Worm (Caenorhabditis elegans) whole organism, young adult: ENCODE measurements around the gene nhr-104.
A peak's percentile ranks its signal among the peaks of the same experiment; 100 is the strongest.

ENCODE experiments used
- B0261.1 ChIP-seq: sonication (generic microtip); optimal IDR thresholded peaks from 2 replicates; lab custom pipeline; 2016; ENCODE audit warnings: mild to moderate bottlenecking, missing genetic modification characterization, moderate library complexity, missing compliant biosample characterization
- C17E4.6 ChIP-seq: fragments of 200-800 bp; sonication (Bioruptor generic); IDR thresholded peaks from 2 replicates; pipeline ENCODE4 v1.3.6; 2022; ENCODE audit warnings: missing genetic modification reagents, missing genetic modification characterization, missing compliant biosample characterization
- D2030.7 ChIP-seq: fragments of 200-800 bp; sonication (Bioruptor generic); IDR thresholded peaks from 2 replicates; pipeline ENCODE4 v1.3.6; 2022; ENCODE audit warnings: missing genetic modification reagents, missing genetic modification characterization, missing compliant biosample characterization
- F22D6.2 ChIP-seq: sonication (generic microtip); optimal IDR thresholded peaks from 2 replicates; lab custom pipeline; 2016; ENCODE audit warnings: mild to moderate bottlenecking, missing genetic modification characterization, missing compliant biosample characterization
- F23B12.7 ChIP-seq: sonication (generic microtip); optimal IDR thresholded peaks from 2 replicates; lab custom pipeline; 2017; ENCODE audit warnings: missing genetic modification characterization, mild to moderate bottlenecking, missing compliant biosample characterization, antibody characterized with exemption, moderate library complexity; ENCODE audit not compliant: insufficient read depth
- K12H6.12 ChIP-seq: fragments of 200-800 bp; sonication (Bioruptor generic); optimal IDR thresholded peaks from 2 replicates; lab custom pipeline; 2018; ENCODE audit warnings: mild to moderate bottlenecking, missing genetic modification characterization, missing compliant biosample characterization
- T07F8.4 ChIP-seq: sonication (generic microtip); optimal IDR thresholded peaks from 2 replicates; lab custom pipeline; 2016; ENCODE audit warnings: mild to moderate bottlenecking, missing genetic modification characterization, moderate library complexity, missing compliant biosample characterization
- Y53G8AR.9 ChIP-seq: fragments of 200-800 bp; sonication (Bioruptor generic); conservative IDR thresholded peaks from 2 replicates; pipeline ENCODE4 v1.3.6; 2022; ENCODE audit warnings: missing genetic modification reagents, missing genetic modification characterization, missing compliant biosample characterization
- Y56A3A.18 ChIP-seq: fragments of 200-800 bp; sonication (Bioruptor generic); IDR thresholded peaks from 2 replicates; pipeline ENCODE4 v1.3.6; 2022; ENCODE audit warnings: missing genetic modification reagents, missing genetic modification characterization, missing compliant biosample characterization
- Y67H2A.10 ChIP-seq: fragments of 200-800 bp; sonication (Bioruptor generic); conservative IDR thresholded peaks from 2 replicates; pipeline ENCODE4 v1.3.6; 2022; ENCODE audit warnings: missing genetic modification reagents, missing genetic modification characterization, missing compliant biosample characterization
- Y95B8A.8 ChIP-seq: fragments of 200-800 bp; sonication (Bioruptor generic); IDR thresholded peaks from 2 replicates; pipeline ENCODE4 v1.3.6; 2022; ENCODE audit warnings: missing genetic modification reagents, missing genetic modification characterization, missing compliant biosample characterization
- ZK185.1 ChIP-seq: sonication (generic microtip); optimal IDR thresholded peaks from 2 replicates; lab custom pipeline; 2016; ENCODE audit warnings: mild to moderate bottlenecking, missing genetic modification characterization, missing compliant biosample characterization; ENCODE audit not compliant: poor library complexity, severe bottlenecking
- attf-3 ChIP-seq: fragments of 200-800 bp; sonication (Bioruptor generic); conservative IDR thresholded peaks from 2 replicates; pipeline ENCODE4 v1.3.6; 2022; ENCODE audit warnings: missing genetic modification reagents, missing genetic modification characterization, missing compliant biosample characterization
- attf-5 ChIP-seq: fragments of 200-800 bp; sonication (Bioruptor generic); optimal IDR thresholded peaks from 2 replicates; lab custom pipeline; 2018; ENCODE audit warnings: mild to moderate bottlenecking, missing genetic modification characterization, missing compliant biosample characterization
- bed-2 ChIP-seq: fragments of 200-800 bp; sonication (Bioruptor generic); IDR thresholded peaks from 2 replicates; pipeline ENCODE4 v1.3.6; 2022; ENCODE audit warnings: missing genetic modification reagents, missing genetic modification characterization, missing compliant biosample characterization
- ceh-58 ChIP-seq: fragments of 200-800 bp; sonication (Bioruptor generic); IDR thresholded peaks from 2 replicates; pipeline ENCODE4 v1.3.6; 2022; ENCODE audit warnings: missing genetic modification characterization, missing compliant biosample characterization
- ceh-91 ChIP-seq: fragments of 200-800 bp; sonication (Bioruptor generic); IDR thresholded peaks from 2 replicates; pipeline ENCODE4 v1.3.6; 2022; ENCODE audit warnings: missing genetic modification reagents, missing genetic modification characterization, missing compliant biosample characterization
- die-1 ChIP-seq: sonication (generic microtip); optimal IDR thresholded peaks from 2 replicates; lab custom pipeline; 2016; ENCODE audit warnings: missing genotype, mild to moderate bottlenecking, missing genetic modification characterization, missing compliant biosample characterization
- dox-1 ChIP-seq: fragments of 200-800 bp; sonication (Bioruptor generic); IDR thresholded peaks from 2 replicates; pipeline ENCODE4 v1.3.6; 2022; ENCODE audit warnings: missing genetic modification reagents, missing genetic modification characterization, missing compliant biosample characterization
- dpl-1 ChIP-seq: fragments of 150-350 bp; optimal IDR thresholded peaks from 2 replicates; lab custom pipeline; 2014; ENCODE audit warnings: missing biosample characterization, missing genetic modification reagents, missing genetic modification characterization
- ekl-4 ChIP-seq: fragments of 200-800 bp; sonication (Bioruptor generic); IDR thresholded peaks from 2 replicates; pipeline ENCODE4 v1.3.6; 2022; ENCODE audit warnings: missing genetic modification reagents, missing genetic modification characterization, missing compliant biosample characterization
- ets-4 ChIP-seq: fragments of 200-800 bp; sonication (Bioruptor generic); optimal IDR thresholded peaks from 2 replicates; lab custom pipeline; 2018; ENCODE audit warnings: mild to moderate bottlenecking, missing genetic modification characterization, missing compliant biosample characterization
- fkh-3 ChIP-seq: sonication (generic microtip); optimal IDR thresholded peaks from 2 replicates; lab custom pipeline; 2016; ENCODE audit warnings: mild to moderate bottlenecking, missing genetic modification characterization, missing compliant biosample characterization
- him-1 ChIP-seq: sonication (generic microtip); optimal IDR thresholded peaks from 2 replicates; lab custom pipeline; 2016; ENCODE audit warnings: missing genotype, missing genetic modification reagents, missing genetic modification characterization, missing compliant biosample characterization
- hlh-12 ChIP-seq: sonication (generic microtip); optimal IDR thresholded peaks from 2 replicates; lab custom pipeline; 2016; ENCODE audit warnings: missing genetic modification characterization, missing compliant biosample characterization
- hlh-26 ChIP-seq: fragments of 200-800 bp; sonication (Bioruptor generic); conservative IDR thresholded peaks from 2 replicates; pipeline ENCODE4 v1.3.6; 2022; ENCODE audit warnings: missing genetic modification reagents, missing genetic modification characterization, missing compliant biosample characterization
- hmg-1.2 ChIP-seq: fragments of 200-800 bp; sonication (Bioruptor generic); IDR thresholded peaks from 2 replicates; pipeline ENCODE4 v1.3.6; 2022; ENCODE audit warnings: missing genetic modification reagents, missing genetic modification characterization, missing compliant biosample characterization
- lin-26 ChIP-seq: fragments of 200-800 bp; sonication (Bioruptor generic); IDR thresholded peaks from 2 replicates; pipeline ENCODE4 v1.3.6; 2022; ENCODE audit warnings: missing genetic modification reagents, missing genetic modification characterization, missing compliant biosample characterization
- lin-40 ChIP-seq: sonication (generic microtip); optimal IDR thresholded peaks from 2 replicates; lab custom pipeline; 2016; ENCODE audit warnings: missing genetic modification characterization, mild to moderate bottlenecking, missing compliant biosample characterization, missing genotype, missing genetic modification reagents
- madf-8 ChIP-seq: fragments of 200-800 bp; sonication (Bioruptor generic); conservative IDR thresholded peaks from 2 replicates; pipeline ENCODE4 v1.3.6; 2022; ENCODE audit warnings: missing genetic modification reagents, missing genetic modification characterization, missing compliant biosample characterization
- nfya-1 ChIP-seq: sonication (generic microtip); optimal IDR thresholded peaks from 2 replicates; lab custom pipeline; 2017; ENCODE audit warnings: antibody characterized with exemption, missing compliant biosample characterization, missing genetic modification characterization, borderline replicate concordance; ENCODE audit not compliant: insufficient read depth
- nhr-90 ChIP-seq: sonication (generic microtip); optimal IDR thresholded peaks from 2 replicates; lab custom pipeline; 2016; ENCODE audit warnings: missing genotype, mild to moderate bottlenecking, missing genetic modification characterization, missing compliant biosample characterization
- rcor-1 ChIP-seq: fragments of 200-800 bp; sonication (Bioruptor generic); IDR thresholded peaks from 2 replicates; pipeline ENCODE4 v1.3.6; 2022; ENCODE audit warnings: missing genetic modification reagents, missing genetic modification characterization, missing compliant biosample characterization
- sdz-38 ChIP-seq: sonication (generic microtip); optimal IDR thresholded peaks from 2 replicates; lab custom pipeline; 2016; ENCODE audit warnings: missing genotype, missing genetic modification characterization, missing compliant biosample characterization
- sea-2 ChIP-seq: fragments of 200-800 bp; sonication (Bioruptor generic); IDR thresholded peaks from 2 replicates; pipeline ENCODE4 v1.3.6; 2022; ENCODE audit warnings: missing genetic modification characterization, missing compliant biosample characterization
- snpc-1.1 ChIP-seq: sonication (generic microtip); optimal IDR thresholded peaks from 2 replicates; lab custom pipeline; 2017; ENCODE audit warnings: missing genetic modification characterization, mild to moderate bottlenecking, missing compliant biosample characterization, antibody characterized with exemption, moderate library complexity, missing genotype, missing genetic modification reagents; ENCODE audit not compliant: insufficient read depth
- snpc-4 ChIP-seq, 5 experiments: fragments of 150-350 bp in 1 of 5; sonication (generic microtip) in 4 of 5; optimal IDR thresholded peaks; 2 replicates each; lab custom pipeline; 2014 to 2018; ENCODE audit warnings: missing genetic modification characterization in 5 of 5, missing biosample characterization in 3 of 5, antibody characterized with exemption in 2 of 5, mild to moderate bottlenecking in 2 of 5, missing compliant biosample characterization in 2 of 5, missing genotype in 2 of 5, moderate library complexity in 2 of 5, missing genetic modification reagents in 1 of 5
- tbp1 ChIP-seq: fragments of 200-800 bp; sonication (Bioruptor generic); optimal IDR thresholded peaks from 2 replicates; lab custom pipeline; 2018; ENCODE audit warnings: mild to moderate bottlenecking, missing genetic modification characterization, missing compliant biosample characterization
- tlf-1 ChIP-seq: fragments of 200-800 bp; sonication (Bioruptor generic); optimal IDR thresholded peaks from 2 replicates; lab custom pipeline; 2018; ENCODE audit warnings: mild to moderate bottlenecking, missing genetic modification characterization, missing compliant biosample characterization
- zim-3 ChIP-seq: sonication (generic microtip); optimal IDR thresholded peaks from 2 replicates; lab custom pipeline; 2017; ENCODE audit warnings: mild to moderate bottlenecking, missing genetic modification characterization, moderate library complexity, missing compliant biosample characterization
- ztf-26 ChIP-seq: sonication (generic microtip); optimal IDR thresholded peaks from 2 replicates; lab custom pipeline; 2017; ENCODE audit warnings: missing genetic modification characterization, missing compliant biosample characterization

Gene nhr-104

ce11 chrIV:4748408-4749105 is 39.9 kb downstream of the nhr-104 start, which contains the start of gene cyc-2.1 (continued):
- TF ChIP-seq hmg-1.2 (GFP tag; lab: Robert Waterston, UW) (peak; percentile 69), him-1 (no peak), nfya-1 (tag; lab: Kevin White, UChicago) (no peak), Y95B8A.8 (GFP tag; lab: Robert Waterston, UW) (peak; percentile 78), ceh-91 (GFP tag; lab: Robert Waterston, UW) (no peak), lin-40 (tag; lab: Kevin White, UChicago) (peak; percentile 47), tbp1 (GFP tag; lab: Kevin White, UChicago) (peak; percentile 59), snpc-1.1 (tag; lab: Kevin White, UChicago) (peak; percentile 62), nhr-90 (no peak), dpl-1 (no peak), lin-26 (GFP tag; lab: Robert Waterston, UW) (peak; percentile 66), snpc-4 (GFP tag; optimal IDR thresholded peaks at IDR 0.05; lab: Kevin White, UChicago) (peak; percentile 30), snpc-4 (tag; optimal IDR thresholded peaks at IDR 0.05; lab: Kevin White, UChicago) (peak in 3 of 4 experiments; percentile 43 to 73 (median 59)), attf-5 (GFP tag; lab: Kevin White, UChicago) (peak; percentile 92), F23B12.7 (tag; lab: Kevin White, UChicago) (peak; percentile 71), Y53G8AR.9 (peak; percentile 82), sdz-38 (tag; lab: Kevin White, UChicago) (no peak), T07F8.4 (tag; lab: Kevin White, UChicago) (no peak), Y56A3A.18 (peak; percentile 47; the same call in 1 of the 2 replicates), C17E4.6 (GFP tag; lab: Robert Waterston, UW) (0 out of 2 replicates have a peak, but pooled peaks have one; percentile 13), rcor-1 (GFP tag; lab: Robert Waterston, UW) (peak; percentile 61; the same call in 1 of the 2 replicates), Y67H2A.10 (no peak), dox-1 (GFP tag; lab: Robert Waterston, UW) (peak; percentile 74), B0261.1 (tag; lab: Kevin White, UChicago) (peak; percentile 20), tlf-1 (peak; percentile 63), die-1 (no peak), ztf-26 (peak; percentile 72), bed-2 (GFP tag; lab: Robert Waterston, UW) (no peak), fkh-3 (tag; lab: Kevin White, UChicago) (no peak), ceh-58 (GFP tag; lab: Robert Waterston, UW) (0 out of 2 replicates have a peak, but pooled peaks have one; percentile 10), ZK185.1 (peak; percentile 49), ets-4 (no peak), sea-2 (GFP tag; lab: Robert Waterston, UW) (no peak), K12H6.12 (tag; lab: Kevin White, UChicago) (peak; percentile 45), attf-3 (GFP tag; lab: Robert Waterston, UW) (no peak), madf-8 (no peak), F22D6.2 (tag; lab: Kevin White, UChicago) (no peak), hlh-26 (GFP tag; lab: Robert Waterston, UW) (no peak), D2030.7 (GFP tag; lab: Robert Waterston, UW) (no peak), zim-3 (tag; lab: Kevin White, UChicago) (no peak), hlh-12 (tag; lab: Kevin White, UChicago) (no peak), ekl-4 (GFP tag; lab: Robert Waterston, UW) (peak; percentile 79; the same call in 1 of the 2 replicates)
- TF ChIP-seq, all 124 proteins: peak for 63
